Fruit fly (Drosophila melanogaster) whole organism, pupa: Measurements from ENCODE around the gene Gas8.

Source experiments
- CG17806 ChIP-seq: fragments of 200-800 bp; sonication (Bioruptor generic); optimal IDR thresholded peaks from 2 replicates; lab custom pipeline; 2018; ENCODE audit warnings: missing biosample characterization, mild to moderate bottlenecking, missing genetic modification characterization, moderate library complexity
- CG9948 ChIP-seq: fragments of 200-800 bp; sonication (Bioruptor generic); optimal IDR thresholded peaks from 2 replicates; lab custom pipeline; 2018; ENCODE audit warnings: missing biosample characterization, mild to moderate bottlenecking, missing genetic modification characterization, moderate library complexity
- D1 ChIP-seq: fragments of 200-800 bp; sonication (Bioruptor generic); optimal IDR thresholded peaks from 2 replicates; lab custom pipeline; 2018; ENCODE audit warnings: missing biosample characterization, mild to moderate bottlenecking, missing genetic modification characterization, moderate library complexity
- EcR ChIP-seq: fragments of 200-800 bp; sonication (Bioruptor generic); optimal IDR thresholded peaks from 3 replicates; lab custom pipeline; 2019; ENCODE audit warnings: missing biosample characterization, missing genetic modification characterization, mild to moderate bottlenecking, moderate library complexity, missing genetic modification reagents
- Pif1B ChIP-seq: fragments of 200-800 bp; sonication (Bioruptor generic); optimal IDR thresholded peaks from 3 replicates; lab custom pipeline; 2016; ENCODE audit warnings: missing biosample characterization, missing genetic modification characterization

dm6 chrX:3447718-3448523 lies 56.7 kb downstream of the Gas8 start:
- TF ChIP-seq D1 (tag; lab: Kevin White, UChicago) (no peak), CG17806 (tag; lab: Kevin White, UChicago) (no peak), CG9948 (peak; percentile 19), Pif1B (GFP tag; lab: Kevin White, UChicago) (no peak), EcR (no peak)
